Worm (Caenorhabditis elegans) whole organism, L2 larva: Measurements from ENCODE around the gene str-102.
A peak's percentile ranks its signal among the peaks of the same experiment; 100 is the strongest.
"Not testable (repeated sequence)": the region's sequence is repeated elsewhere in the genome, so short reads cannot be mapped to it uniquely, and the experiment has no call there.

Experiments
- F13H6.1 ChIP-seq: sonication (generic microtip); optimal IDR thresholded peaks from 2 replicates; lab custom pipeline; 2016; ENCODE audit warnings: missing genetic modification characterization, missing compliant biosample characterization
- ZK546.5 ChIP-seq: sonication (generic microtip); optimal IDR thresholded peaks from 2 replicates; lab custom pipeline; 2017; ENCODE audit warnings: missing biosample characterization, missing genetic modification characterization
- alr-1 ChIP-seq: fragments of 150-350 bp; optimal IDR thresholded peaks from 2 replicates; lab custom pipeline; 2014; ENCODE audit warnings: missing biosample characterization, missing genetic modification characterization
- aly-2 ChIP-seq: fragments of 150-350 bp; optimal IDR thresholded peaks from 2 replicates; lab custom pipeline; 2014; ENCODE audit warnings: missing biosample characterization, missing genetic modification characterization
- ama-1 ChIP-seq: fragments of 150-350 bp; optimal IDR thresholded peaks from 2 replicates; lab custom pipeline; 2018; ENCODE audit warnings: inconsistent platforms
- ceh-82 ChIP-seq: fragments of 150-350 bp; optimal IDR thresholded peaks from 2 replicates; lab custom pipeline; 2014; ENCODE audit warnings: missing biosample characterization, missing genetic modification characterization
- crh-2 ChIP-seq: sonication (generic microtip); optimal IDR thresholded peaks from 2 replicates; lab custom pipeline; 2017; ENCODE audit warnings: missing biosample characterization, missing genetic modification characterization
- elt-1 ChIP-seq: fragments of 150-350 bp; optimal IDR thresholded peaks from 2 replicates; lab custom pipeline; 2014; ENCODE audit warnings: missing biosample characterization, missing genetic modification characterization
- elt-3 ChIP-seq: sonication (generic microtip); optimal IDR thresholded peaks from 2 replicates; lab custom pipeline; 2017; ENCODE audit warnings: missing biosample characterization, missing genetic modification characterization
- fos-1 ChIP-seq: fragments of 150-350 bp; optimal IDR thresholded peaks from 2 replicates; lab custom pipeline; 2014; ENCODE audit warnings: missing biosample characterization, missing genetic modification characterization
- gmeb-1 ChIP-seq: fragments of 150-350 bp; optimal IDR thresholded peaks from 2 replicates; lab custom pipeline; 2014; ENCODE audit warnings: missing biosample characterization, missing genetic modification characterization
- lin-13 ChIP-seq: fragments of 150-350 bp; optimal IDR thresholded peaks from 2 replicates; lab custom pipeline; 2014; ENCODE audit warnings: missing biosample characterization, missing genetic modification reagents, missing genetic modification characterization
- mab-5 ChIP-seq: fragments of 150-350 bp; optimal IDR thresholded peaks from 2 replicates; lab custom pipeline; 2014; ENCODE audit warnings: missing biosample characterization, missing genetic modification characterization
- mbf-1 ChIP-seq: sonication (generic microtip); optimal IDR thresholded peaks from 2 replicates; lab custom pipeline; 2017; ENCODE audit warnings: missing biosample characterization, missing genetic modification characterization
- mdl-1 ChIP-seq, 2 experiments: fragments of 150-350 bp in 1 of 2; sonication (generic microtip) in 1 of 2; optimal IDR thresholded peaks; 2 replicates each; lab custom pipeline; 2017; ENCODE audit warnings: missing biosample characterization in 2 of 2, missing genetic modification characterization in 2 of 2
- nhr-10 ChIP-seq: sonication (generic microtip); optimal IDR thresholded peaks from 2 replicates; lab custom pipeline; 2017; ENCODE audit warnings: missing biosample characterization, missing genetic modification characterization
- nhr-11 ChIP-seq: fragments of 150-350 bp; optimal IDR thresholded peaks from 2 replicates; lab custom pipeline; 2014; ENCODE audit warnings: missing biosample characterization, missing genetic modification characterization
- nhr-12 ChIP-seq: fragments of 150-350 bp; optimal IDR thresholded peaks from 2 replicates; lab custom pipeline; 2014; ENCODE audit warnings: missing biosample characterization, missing genetic modification characterization
- nhr-129 ChIP-seq: fragments of 150-350 bp; optimal IDR thresholded peaks from 2 replicates; lab custom pipeline; 2014; ENCODE audit warnings: missing biosample characterization, missing genetic modification characterization
- nhr-21 ChIP-seq: fragments of 150-350 bp; optimal IDR thresholded peaks from 2 replicates; lab custom pipeline; 2014; ENCODE audit warnings: missing biosample characterization, missing genetic modification characterization
- nhr-237 ChIP-seq: fragments of 150-350 bp; optimal IDR thresholded peaks from 2 replicates; lab custom pipeline; 2014; ENCODE audit warnings: missing biosample characterization, missing genetic modification characterization
- nhr-25 ChIP-seq: fragments of 150-350 bp; sonication (generic microtip); optimal IDR thresholded peaks from 3 replicates; lab custom pipeline; 2014; ENCODE audit warnings: missing biosample characterization, missing genetic modification characterization
- nhr-6 ChIP-seq: fragments of 150-350 bp; optimal IDR thresholded peaks from 2 replicates; lab custom pipeline; 2014; ENCODE audit warnings: missing biosample characterization, missing genetic modification characterization
- nhr-77 ChIP-seq: fragments of 150-350 bp; optimal IDR thresholded peaks from 2 replicates; lab custom pipeline; 2014; ENCODE audit warnings: missing biosample characterization, missing genetic modification characterization
- peb-1 ChIP-seq: fragments of 150-350 bp; optimal IDR thresholded peaks from 2 replicates; lab custom pipeline; 2014; ENCODE audit warnings: missing biosample characterization, missing genetic modification characterization
- sem-4 ChIP-seq: fragments of 150-350 bp; optimal IDR thresholded peaks from 2 replicates; lab custom pipeline; 2014; ENCODE audit warnings: missing biosample characterization, missing genetic modification reagents, missing genetic modification characterization
- skn-1 ChIP-seq: sonication (generic microtip); optimal IDR thresholded peaks from 2 replicates; lab custom pipeline; 2017; ENCODE audit warnings: missing biosample characterization, missing genetic modification characterization
- sma-3 ChIP-seq: sonication (generic microtip); optimal IDR thresholded peaks from 2 replicates; lab custom pipeline; 2016; ENCODE audit warnings: missing genetic modification reagents, missing genetic modification characterization, missing compliant biosample characterization
- sma-9 ChIP-seq, 2 experiments: fragments of 150-350 bp in 1 of 2; sonication (generic microtip) in 1 of 2; optimal IDR thresholded peaks; 2 replicates each; lab custom pipeline; 2014 to 2016; ENCODE audit warnings: missing genetic modification characterization in 2 of 2, mild to moderate bottlenecking in 1 of 2, missing biosample characterization in 1 of 2, missing compliant biosample characterization in 1 of 2, missing genetic modification reagents in 1 of 2, moderate library complexity in 1 of 2
- snpc-4 ChIP-seq: fragments of 150-350 bp; optimal IDR thresholded peaks from 2 replicates; lab custom pipeline; 2014; ENCODE audit warnings: missing biosample characterization, missing genetic modification characterization
- unc-39 ChIP-seq: fragments of 150-350 bp; optimal IDR thresholded peaks from 2 replicates; lab custom pipeline; 2014; ENCODE audit warnings: missing biosample characterization, missing genetic modification characterization
- unc-62 ChIP-seq: fragments of 150-350 bp; optimal IDR thresholded peaks from 2 replicates; lab custom pipeline; 2014; ENCODE audit warnings: missing biosample characterization, missing genetic modification reagents, missing genetic modification characterization
- ztf-1 ChIP-seq: fragments of 200-800 bp; sonication (Bioruptor generic); conservative IDR thresholded peaks from 2 replicates; pipeline ENCODE4 v1.3.6; 2022; ENCODE audit warnings: missing genetic modification characterization, missing compliant biosample characterization
- ztf-11 ChIP-seq: sonication (generic microtip); optimal IDR thresholded peaks from 2 replicates; lab custom pipeline; 2017; ENCODE audit warnings: missing biosample characterization, missing genetic modification characterization
- ztf-4 ChIP-seq: fragments of 150-350 bp; optimal IDR thresholded peaks from 2 replicates; lab custom pipeline; 2014; ENCODE audit warnings: missing biosample characterization, missing genetic modification characterization

Gene str-102

ce11 chrV:15349044-15349443 lies 35.8 kb upstream of the str-102 start, which contains the start of gene clec-230:
Gene clec-230, minus strand, starts transcription at chrV:15349144.
- TF ChIP-seq crh-2 (no peak), ama-1 (lab: Kevin White, UChicago) (no peak), mdl-1 (tag; optimal IDR thresholded peaks at IDR 0.05; lab: Kevin White, UChicago) (no peak), mab-5 (tag; lab: Kevin White, UChicago) (no peak), sma-9 (GFP tag; optimal IDR thresholded peaks at IDR 0.05; lab: Kevin White, UChicago) (no peak), sma-9 (tag; optimal IDR thresholded peaks at IDR 0.05; lab: Kevin White, UChicago) (no peak), nhr-129 (tag; lab: Kevin White, UChicago) (no peak), elt-1 (tag; lab: Kevin White, UChicago) (no peak), ZK546.5 (tag; lab: Kevin White, UChicago) (no peak), gmeb-1 (no peak), nhr-11 (tag; lab: Kevin White, UChicago) (no peak), snpc-4 (tag; lab: Kevin White, UChicago) (no peak), nhr-21 (no peak), fos-1 (tag; lab: Kevin White, UChicago) (no peak), peb-1 (tag; lab: Kevin White, UChicago) (no peak), lin-13 (GFP tag; lab: Kevin White, UChicago) (no peak)
- TF ChIP-seq, all 48 proteins: peak for 0

ce11 chrV:15350615-15351014 lies 34.2 kb upstream of the str-102 start, which contains the start of gene clec-231:
Gene clec-231, minus strand, starts transcription at chrV:15350715.
- TF ChIP-seq nhr-237 (tag; lab: Kevin White, UChicago) (no peak), sem-4 (tag; lab: Kevin White, UChicago) (no peak), skn-1 (tag; lab: Kevin White, UChicago) (no peak), nhr-25 (tag; lab: Kevin White, UChicago) (no peak), ztf-11 (tag; lab: Kevin White, UChicago) (no peak), nhr-21 (no peak), elt-3 (no peak), aly-2 (tag; lab: Kevin White, UChicago) (no peak)
- TF ChIP-seq, all 48 proteins: peak for 0

- no peak for TF ChIP-seq nhr-21
- TF ChIP-seq ztf-1 (GFP tag; lab: Robert Waterston, UW) = no peak
- TF ChIP-seq unc-39 (tag; lab: Kevin White, UChicago) = no peak
- no peak for TF ChIP-seq nhr-237 (tag; lab: Kevin White, UChicago)
- no peak for TF ChIP-seq gmeb-1
- TF ChIP-seq nhr-6 (tag; lab: Kevin White, UChicago) = no peak
- TF ChIP-seq ztf-11 (tag; lab: Kevin White, UChicago) = no peak
- TF ChIP-seq elt-1 (tag; lab: Kevin White, UChicago) = no peak
- no peak for TF ChIP-seq snpc-4 (tag; lab: Kevin White, UChicago)
- TF ChIP-seq skn-1 (tag; lab: Kevin White, UChicago) = no peak
- no peak for TF ChIP-seq nhr-12 (tag; lab: Kevin White, UChicago)
- no peak for TF ChIP-seq ZK546.5 (tag; lab: Kevin White, UChicago)
- no peak for TF ChIP-seq aly-2 (tag; lab: Kevin White, UChicago)
- no peak for TF ChIP-seq sma-3
- no peak for TF ChIP-seq unc-62 (GFP tag; lab: Kevin White, UChicago)
- TF ChIP-seq alr-1 = no peak
- TF ChIP-seq, all 48 proteins: peak for 0
Observed at ce11 chrV:15352376-15352775, 32.5 kb upstream of the str-102 start, which contains the start of gene srx-58. Gene srx-58, plus strand, starts transcription at chrV:15352676.

- TF ChIP-seq fos-1 (tag; lab: Kevin White, UChicago) (peak; percentile 97), sma-9 (GFP tag; optimal IDR thresholded peaks at IDR 0.05; lab: Kevin White, UChicago) (peak; percentile 87), sma-9 (tag; optimal IDR thresholded peaks at IDR 0.05; lab: Kevin White, UChicago) (no peak), mdl-1 (tag; optimal IDR thresholded peaks at IDR 0.05; lab: Kevin White, UChicago) (no peak), gmeb-1 (peak; percentile 44)
Observed at ce11 chrV:15354648-15355047, 30.2 kb upstream of the str-102 start, which contains the start of gene C29F3.7. Gene C29F3.7, plus strand, starts transcription at chrV:15354901.

- not testable (repeated sequence) for TF ChIP-seq nhr-10, nhr-129, unc-39 (tag; lab: Kevin White, UChicago)
Observed at ce11 chrV:15361412-15361811, 23.4 kb upstream of the str-102 start, which contains the start of gene ech-1.1. Gene ech-1.1, minus strand, starts transcription at chrV:15361512.

- no peak for TF ChIP-seq sem-4 (tag; lab: Kevin White, UChicago)
- no peak for TF ChIP-seq peb-1 (tag; lab: Kevin White, UChicago)
- TF ChIP-seq F13H6.1 (tag; lab: Kevin White, UChicago) = no peak
- TF ChIP-seq snpc-4 (tag; lab: Kevin White, UChicago) = no peak
- TF ChIP-seq nhr-77 = no peak
- no peak for TF ChIP-seq sma-9 (GFP tag; optimal IDR thresholded peaks at IDR 0.05; lab: Kevin White, UChicago)
- TF ChIP-seq sma-9 (tag; optimal IDR thresholded peaks at IDR 0.05; lab: Kevin White, UChicago) = no peak
- no peak for TF ChIP-seq ceh-82 (tag; lab: Kevin White, UChicago)
- TF ChIP-seq elt-3 = no peak
- TF ChIP-seq ztf-4 = no peak
- TF ChIP-seq mbf-1 = no peak
- TF ChIP-seq unc-39 (tag; lab: Kevin White, UChicago) = no peak
- no peak for TF ChIP-seq fos-1 (tag; lab: Kevin White, UChicago)
Observed at ce11 chrV:15367770-15368169, 17.1 kb upstream of the str-102 start.
